Worm (Caenorhabditis elegans): ENCODE measurements around the gene nft-1.

The nft-1 gene

ce11 chrIII:11974414-11974813 lies 50.7 kb downstream of the nft-1 start, which contains the start of gene Y56A3A.31:
Y56A3A.31 (plus strand) TSS chrIII:11974477.
- TF ChIP-seq unc-62 (GFP tag; optimal IDR thresholded peaks at IDR 0.05), result no peak
- TF ChIP-seq ceh-39 (tag; optimal IDR thresholded peaks at IDR 0.05), result peak; percentile 61

ce11 chrIII:11978742-11979141 lies 55.1 kb downstream of the nft-1 start, which contains the start of gene Y56A3A.30:
Y56A3A.30 (minus strand) TSS chrIII:11979065.
- no peak for TF ChIP-seq nhr-28 (tag; optimal IDR thresholded peaks at IDR 0.05)
- TF ChIP-seq sem-2 (GFP tag; optimal IDR thresholded peaks at IDR 0.05), result no peak
- TF ChIP-seq pha-4 (tag; optimal IDR thresholded peaks at IDR 0.05), result no peak
- TF ChIP-seq blmp-1 (tag; optimal IDR thresholded peaks at IDR 0.05), result no peak
- no peak for TF ChIP-seq unc-39 (tag; optimal IDR thresholded peaks at IDR 0.05)
- no peak for TF ChIP-seq zip-8 (tag; optimal IDR thresholded peaks at IDR 0.05)
- TF ChIP-seq hlh-1 (tag; optimal IDR thresholded peaks at IDR 0.05), result no peak
- no peak for TF ChIP-seq sptf-1 (tag; optimal IDR thresholded peaks at IDR 0.05)
- no peak for TF ChIP-seq ceh-39 (tag; optimal IDR thresholded peaks at IDR 0.05)
- no peak for TF ChIP-seq cnd-1 (tag; optimal IDR thresholded peaks at IDR 0.05)
- TF ChIP-seq lin-32 (GFP tag; optimal IDR thresholded peaks at IDR 0.05), result no peak
- no peak for TF ChIP-seq ceh-43 (GFP tag; optimal IDR thresholded peaks at IDR 0.05)
